Fruit fly (Drosophila melanogaster): ENCODE measurements around the gene CG10958.

dm6 chrX:8178165-8178955 is 46.3 kb downstream of the CG10958 start, which contains the start of gene sdt:
- no peak for TF ChIP-seq Dfd (GFP tag; optimal IDR thresholded peaks at IDR 0.05)
- no peak for TF ChIP-seq N (GFP tag; optimal IDR thresholded peaks at IDR 0.05)
- no peak for TF ChIP-seq Hnf4 (GFP tag; optimal IDR thresholded peaks at IDR 0.05)
- no peak for TF ChIP-seq Hr78 (GFP tag; optimal IDR thresholded peaks at IDR 0.05)
- no peak for TF ChIP-seq HLH106 (tag; optimal IDR thresholded peaks at IDR 0.05)
- no peak for TF ChIP-seq lola (GFP tag; optimal IDR thresholded peaks at IDR 0.05)
- TF ChIP-seq jim (GFP tag; optimal IDR thresholded peaks at IDR 0.05): no peak
- no peak for TF ChIP-seq GATAd (GFP tag; optimal IDR thresholded peaks at IDR 0.05)

Measured in whole organism, wandering third instar larva.